Fruit fly (Drosophila melanogaster): ENCODE data around the gene pths.
A peak's percentile ranks its signal among the peaks of the same experiment; 100 is the strongest.

The pths gene

DNA sequence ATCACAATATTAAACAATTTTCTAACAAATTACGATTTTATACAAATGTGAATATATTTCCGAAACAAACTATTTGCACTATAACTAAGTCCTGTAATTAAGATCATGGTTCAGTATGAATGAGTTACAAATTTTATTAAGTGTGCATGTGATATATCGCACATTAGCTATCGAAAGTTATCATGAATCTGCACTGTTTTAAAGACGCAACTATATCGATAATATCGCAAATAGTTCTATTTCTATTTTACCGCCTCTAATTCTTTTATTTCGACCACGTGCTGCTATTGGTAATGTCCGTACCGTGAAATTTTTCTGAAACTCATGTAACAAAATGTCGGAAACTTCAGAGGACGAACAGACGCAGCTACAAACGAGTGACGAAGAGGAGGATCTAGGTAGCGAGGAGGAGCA lies at the start of gene pths (continued):
- no peak for TF ChIP-seq seq (GFP tag; IDR thresholded peaks at IDR 0.05)
- no peak for TF ChIP-seq Mrtf (GFP tag; IDR thresholded peaks at IDR 0.05)
- TF ChIP-seq pnt (GFP tag; optimal IDR thresholded peaks at IDR 0.05) = peak; percentile 56
- no peak for TF ChIP-seq jing (GFP tag; optimal IDR thresholded peaks at IDR 0.05)
- peak; percentile 18 for TF ChIP-seq eyg (GFP tag; optimal IDR thresholded peaks at IDR 0.05)
- TF ChIP-seq chm (GFP tag; IDR thresholded peaks at IDR 0.05) = no peak
- no peak for TF ChIP-seq CG11504 (tag; optimal IDR thresholded peaks at IDR 0.05)
- no peak for TF ChIP-seq prd (optimal IDR thresholded peaks at IDR 0.05)
- TF ChIP-seq prd (GFP tag; IDR thresholded peaks at IDR 0.05) = peak; percentile 75
- TF ChIP-seq CG3281 (GFP tag; optimal IDR thresholded peaks at IDR 0.05) = no peak
- no peak for TF ChIP-seq B-H2 (GFP tag; optimal IDR thresholded peaks at IDR 0.05)
- TF ChIP-seq Xrp1 (GFP tag; IDR thresholded peaks at IDR 0.05) = peak; percentile 36; the same call in 1 of the 2 replicates
- TF ChIP-seq Hmr (GFP tag; optimal IDR thresholded peaks at IDR 0.05) = peak; percentile 65
- no peak for TF ChIP-seq Nf-YB (GFP tag; optimal IDR thresholded peaks at IDR 0.05)
- no peak for TF ChIP-seq Vsx1 (GFP tag; optimal IDR thresholded peaks at IDR 0.05)
- TF ChIP-seq NfI (GFP tag; optimal IDR thresholded peaks at IDR 0.05) = peak; percentile 41
- no peak for TF ChIP-seq sr (GFP tag; IDR thresholded peaks at IDR 0.05)
- peak; percentile 23 for TF ChIP-seq Dp (GFP tag; optimal IDR thresholded peaks at IDR 0.05)
- peak; percentile 44 for TF ChIP-seq lilli (GFP tag; optimal IDR thresholded peaks at IDR 0.05)
- no peak; the same call in 2 of the 3 replicates for TF ChIP-seq CG34422 (GFP tag; IDR thresholded peaks at IDR 0.05)
- peak; percentile 36 for TF ChIP-seq CG33213 (GFP tag; optimal IDR thresholded peaks at IDR 0.05)
- TF ChIP-seq ham (GFP tag; IDR thresholded peaks at IDR 0.05) = no peak
- TF ChIP-seq CG2875 (GFP tag; optimal IDR thresholded peaks at IDR 0.05) = no peak
- TF ChIP-seq Asciz (GFP tag; optimal IDR thresholded peaks at IDR 0.05) = no peak
- TF ChIP-seq luna (GFP tag; optimal IDR thresholded peaks at IDR 0.05) = no peak
- TF ChIP-seq ssp (GFP tag; IDR thresholded peaks at IDR 0.05) = peak; percentile 99
- peak; percentile 60 for TF ChIP-seq HLH54F (GFP tag; optimal IDR thresholded peaks at IDR 0.05)
- peak; percentile 65; the same call in 2 of the 3 replicates for TF ChIP-seq CG7963 (GFP tag; IDR thresholded peaks at IDR 0.05; ENCODE audit: partially characterized antibody)
- TF ChIP-seq Rx (GFP tag; IDR thresholded peaks at IDR 0.05) = no peak
- TF ChIP-seq CG3847 (GFP tag; IDR thresholded peaks at IDR 0.05) = peak; percentile 59; the same call in 1 of the 2 replicates
- TF ChIP-seq CG34224 (GFP tag; IDR thresholded peaks at IDR 0.05; ENCODE audit: partially characterized antibody) = peak; percentile 75
- TF ChIP-seq ems (GFP tag; optimal IDR thresholded peaks at IDR 0.05) = no peak
- TF ChIP-seq h (optimal IDR thresholded peaks at IDR 0.05) = no peak
- peak; percentile 47 for TF ChIP-seq gfzf (GFP tag; optimal IDR thresholded peaks at IDR 0.05)
- peak; percentile 59 for TF ChIP-seq CG8944 (GFP tag; optimal IDR thresholded peaks at IDR 0.05)
- TF ChIP-seq CG2199 (GFP tag; IDR thresholded peaks at IDR 0.05) = no peak
- TF ChIP-seq CG4707 (GFP tag; optimal IDR thresholded peaks at IDR 0.05) = no peak
- no peak for TF ChIP-seq CG8359 (GFP tag; optimal IDR thresholded peaks at IDR 0.05; ENCODE audit: borderline replicate concordance)
- peak; percentile 70 for TF ChIP-seq CG12769 (tag; optimal IDR thresholded peaks at IDR 0.05)
- TF ChIP-seq tin (GFP tag; optimal IDR thresholded peaks at IDR 0.05) = peak; percentile 42
- TF ChIP-seq ato (GFP tag; IDR thresholded peaks at IDR 0.05; ENCODE audit: partially characterized antibody) = peak; percentile 71; the same call in 1 of the 2 replicates
- TF ChIP-seq B-H1 (GFP tag; IDR thresholded peaks at IDR 0.05) = no peak
- TF ChIP-seq mirr (GFP tag; optimal IDR thresholded peaks at IDR 0.05) = no peak
- TF ChIP-seq CG14667 (GFP tag; IDR thresholded peaks at IDR 0.05) = no peak
- TF ChIP-seq tgo (GFP tag; IDR thresholded peaks at IDR 0.05) = 0 out of 3 replicates have a peak, but pooled peaks have one; percentile 25
- TF ChIP-seq CG10979 (tag; optimal IDR thresholded peaks at IDR 0.05) = no peak
- no peak for TF ChIP-seq Stat92E (GFP tag; optimal IDR thresholded peaks at IDR 0.05)
- no peak for TF ChIP-seq wdn (GFP tag; IDR thresholded peaks at IDR 0.05)
- TF ChIP-seq Deaf1 (tag; optimal IDR thresholded peaks at IDR 0.05) = no peak
- peak; percentile 14 for TF ChIP-seq CG16815 (GFP tag; optimal IDR thresholded peaks at IDR 0.05)
- TF ChIP-seq CG6175 (GFP tag; IDR thresholded peaks at IDR 0.05) = no peak
- TF ChIP-seq CG43689 (GFP tag; IDR thresholded peaks at IDR 0.05) = no peak
